Fruit fly (Drosophila melanogaster) whole organism, embryonic: ENCODE measurements around the gene CG34301.
A peak's percentile ranks its signal among the peaks of the same experiment; 100 is the strongest.

Source experiments
- C15 ChIP-seq: fragments of 200-800 bp; sonication (Bioruptor generic); IDR thresholded peaks from 3 replicates; pipeline ENCODE4 v1.3.6; 2022; ENCODE audit warnings: missing biosample characterization, missing genetic modification characterization
- CG10431 ChIP-seq: fragments of 200-800 bp; sonication (Bioruptor generic); optimal IDR thresholded peaks from 3 replicates; lab custom pipeline; 2018; ENCODE audit warnings: missing biosample characterization, mild to moderate bottlenecking, missing genetic modification characterization
- CG10543 ChIP-seq: fragments of 200-800 bp; sonication (Bioruptor generic); optimal IDR thresholded peaks from 3 replicates; lab custom pipeline; 2017; ENCODE audit warnings: missing biosample characterization, mild to moderate bottlenecking, missing genetic modification characterization, moderate library complexity
- CG11247 ChIP-seq: fragments of 200-800 bp; sonication (Bioruptor generic); IDR thresholded peaks from 2 replicates; pipeline ENCODE4 v1.3.6; 2022; ENCODE audit warnings: missing biosample characterization, missing genetic modification characterization
- CG11398 ChIP-seq: fragments of 200-800 bp; sonication (Bioruptor generic); optimal IDR thresholded peaks from 2 replicates; lab custom pipeline; 2016; ENCODE audit warnings: missing biosample characterization, missing genetic modification characterization
- CG11696 ChIP-seq: fragments of 200-800 bp; sonication (Bioruptor generic); IDR thresholded peaks from 2 replicates; pipeline ENCODE4 v1.3.6; 2022; ENCODE audit warnings: missing biosample characterization, missing genetic modification characterization
- CG15269 ChIP-seq: fragments of 200-800 bp; sonication (Bioruptor generic); optimal IDR thresholded peaks from 2 replicates; lab custom pipeline; 2018; ENCODE audit warnings: missing biosample characterization, mild to moderate bottlenecking, missing genetic modification characterization, moderate library complexity
- CG15696 ChIP-seq: fragments of 200-800 bp; sonication (Bioruptor generic); optimal IDR thresholded peaks from 2 replicates; lab custom pipeline; 2019; ENCODE audit warnings: missing biosample characterization, mild to moderate bottlenecking, missing genetic modification characterization, moderate library complexity
- CG17186 ChIP-seq: fragments of 200-800 bp; sonication (Bioruptor generic); optimal IDR thresholded peaks from 3 replicates; lab custom pipeline; 2017; ENCODE audit warnings: missing biosample characterization, missing genetic modification reagents, missing genetic modification characterization
- CG17328 ChIP-seq: fragments of 200-800 bp; sonication (Bioruptor generic); IDR thresholded peaks from 2 replicates; pipeline ENCODE4 v1.3.6; 2022; ENCODE audit warnings: missing biosample characterization, missing genetic modification characterization
- CG2678 ChIP-seq: fragments of 200-800 bp; sonication (Bioruptor generic); optimal IDR thresholded peaks from 3 replicates; lab custom pipeline; 2019; ENCODE audit warnings: missing biosample characterization, mild to moderate bottlenecking, missing genetic modification characterization, moderate library complexity
- CG4404 ChIP-seq: fragments of 200-800 bp; sonication (Bioruptor generic); IDR thresholded peaks from 2 replicates; pipeline ENCODE4 v1.3.6; 2022; ENCODE audit warnings: missing biosample characterization, missing genetic modification characterization
- CG4424 ChIP-seq: fragments of 200-800 bp; sonication (Bioruptor generic); optimal IDR thresholded peaks from 3 replicates; lab custom pipeline; 2016; ENCODE audit warnings: missing biosample characterization, missing genetic modification characterization
- CG4854 ChIP-seq: fragments of 200-800 bp; sonication (Bioruptor generic); optimal IDR thresholded peaks from 2 replicates; lab custom pipeline; 2016; ENCODE audit warnings: missing biosample characterization, missing genetic modification characterization, inconsistent platforms
- CG8281 ChIP-seq: fragments of 200-800 bp; sonication (Bioruptor generic); optimal IDR thresholded peaks from 2 replicates; lab custom pipeline; 2018; ENCODE audit warnings: missing biosample characterization, mild to moderate bottlenecking, missing genetic modification characterization, moderate library complexity
- CoRest ChIP-seq: fragments of 200-800 bp; sonication (Bioruptor generic); optimal IDR thresholded peaks from 3 replicates; lab custom pipeline; 2018; ENCODE audit warnings: missing biosample characterization, mild to moderate bottlenecking, missing genetic modification characterization, moderate library complexity
- Dfd ChIP-seq, 2 experiments: fragments of >200 bp; optimal IDR thresholded peaks; 2 replicates each; lab custom pipeline; 2017; ENCODE audit warnings: missing biosample characterization in 2 of 2, missing genetic modification characterization in 2 of 2
- Dip3 ChIP-seq: fragments of 200-800 bp; sonication (Bioruptor generic); optimal IDR thresholded peaks from 3 replicates; lab custom pipeline; 2016; ENCODE audit warnings: missing biosample characterization, missing genetic modification characterization
- Doc2 ChIP-seq: fragments of 200-800 bp; sonication (Bioruptor generic); IDR thresholded peaks from 2 replicates; pipeline ENCODE4 v1.3.6; 2022; ENCODE audit warnings: missing biosample characterization, missing genetic modification characterization
- E2f2 ChIP-seq: fragments of 200-800 bp; sonication (Bioruptor generic); IDR thresholded peaks from 2 replicates; pipeline ENCODE4 v1.3.6; 2022; ENCODE audit warnings: missing biosample characterization, missing genetic modification characterization
- Gug ChIP-seq: fragments of 200-800 bp; sonication (Bioruptor generic); IDR thresholded peaks from 4 replicates; pipeline ENCODE4 v1.3.6; 2022; ENCODE audit warnings: missing biosample characterization, missing genetic modification characterization
- NC2α ChIP-seq: fragments of 200-800 bp; sonication (Bioruptor generic); optimal IDR thresholded peaks from 2 replicates; lab custom pipeline; 2016; ENCODE audit warnings: missing biosample characterization, missing genetic modification characterization
- Oli ChIP-seq: fragments of 200-800 bp; sonication (Bioruptor generic); optimal IDR thresholded peaks from 2 replicates; lab custom pipeline; 2018; ENCODE audit warnings: missing biosample characterization, mild to moderate bottlenecking, missing genetic modification characterization, moderate library complexity
- Rfx ChIP-seq: fragments of 200-800 bp; sonication (Bioruptor generic); IDR thresholded peaks from 2 replicates; pipeline ENCODE4 v1.3.6; 2022; ENCODE audit warnings: missing biosample characterization, missing genetic modification characterization
- Scr ChIP-seq: fragments of 200-800 bp; sonication (Bioruptor generic); IDR thresholded peaks from 2 replicates; pipeline ENCODE4 v1.3.6; 2022; ENCODE audit warnings: missing biosample characterization, missing genetic modification characterization; ENCODE audit not compliant: partially characterized antibody
- Sox102F ChIP-seq: fragments of 200-800 bp; sonication (Bioruptor generic); optimal IDR thresholded peaks from 2 replicates; lab custom pipeline; 2018; ENCODE audit warnings: missing biosample characterization, mild to moderate bottlenecking, missing genetic modification characterization, moderate library complexity
- Sry-δ ChIP-seq: fragments of 200-800 bp; sonication (Bioruptor generic); optimal IDR thresholded peaks from 2 replicates; lab custom pipeline; 2016; ENCODE audit warnings: missing biosample characterization, missing genetic modification characterization
- Trl ChIP-seq, 3 experiments: fragments of >200 bp in 2 of 3; fragments of 200-800 bp in 1 of 3; sonication (Bioruptor generic) in 1 of 3; optimal IDR thresholded peaks; 2 replicates in 1 of 3; 3 replicates in 2 of 3; lab custom pipeline; 2016 to 2017; ENCODE audit warnings: missing biosample characterization in 1 of 3, missing genetic modification characterization in 1 of 3
- Xrp1 ChIP-seq: fragments of 200-800 bp; sonication (Bioruptor generic); IDR thresholded peaks from 2 replicates; pipeline ENCODE4 v1.3.6; 2022; ENCODE audit warnings: missing biosample characterization, missing genetic modification characterization
- bcd ChIP-seq: fragments of 200-800 bp; sonication (Bioruptor generic); optimal IDR thresholded peaks from 2 replicates; lab custom pipeline; 2017; ENCODE audit warnings: missing biosample characterization, mild to moderate bottlenecking, missing genetic modification characterization
- bsh ChIP-seq, 2 experiments: fragments of 200-800 bp; sonication (Bioruptor generic); optimal IDR thresholded peaks; 2 replicates each; lab custom pipeline; 2017 to 2018; ENCODE audit warnings: mild to moderate bottlenecking in 2 of 2, missing biosample characterization in 2 of 2, missing genetic modification characterization in 2 of 2, moderate library complexity in 1 of 2
- cato ChIP-seq: fragments of 200-800 bp; sonication (Bioruptor generic); optimal IDR thresholded peaks from 2 replicates; lab custom pipeline; 2016; ENCODE audit warnings: missing biosample characterization, missing genetic modification characterization, borderline replicate concordance
- chn ChIP-seq: fragments of 200-800 bp; sonication (Bioruptor generic); optimal IDR thresholded peaks from 2 replicates; lab custom pipeline; 2016; ENCODE audit warnings: missing biosample characterization, missing genetic modification characterization
- dpn ChIP-seq, 2 experiments: fragments of 200-800 bp; sonication (Bioruptor generic); optimal IDR thresholded peaks; 3 replicates each; lab custom pipeline; 2016; ENCODE audit warnings: missing biosample characterization in 2 of 2, missing genetic modification characterization in 2 of 2
- eyg ChIP-seq: fragments of 200-800 bp; sonication (Bioruptor generic); optimal IDR thresholded peaks from 3 replicates; lab custom pipeline; 2016; ENCODE audit warnings: missing biosample characterization, missing genetic modification characterization
- grau ChIP-seq: fragments of 200-800 bp; optimal IDR thresholded peaks from 3 replicates; lab custom pipeline; 2019; ENCODE audit warnings: missing biosample characterization, mild to moderate bottlenecking, missing genetic modification characterization, moderate library complexity
- h ChIP-seq: fragments of >200 bp; optimal IDR thresholded peaks from 2 replicates; lab custom pipeline; 2017
- luna ChIP-seq: fragments of 200-800 bp; sonication (Bioruptor generic); optimal IDR thresholded peaks from 2 replicates; lab custom pipeline; 2016; ENCODE audit warnings: missing biosample characterization, missing genetic modification characterization
- pfk ChIP-seq: fragments of 200-800 bp; sonication (Bioruptor generic); optimal IDR thresholded peaks from 2 replicates; lab custom pipeline; 2018; ENCODE audit warnings: missing biosample characterization, mild to moderate bottlenecking, missing genetic modification characterization, moderate library complexity
- repo ChIP-seq: fragments of 200-800 bp; sonication (Bioruptor generic); optimal IDR thresholded peaks from 2 replicates; lab custom pipeline; 2016; ENCODE audit warnings: missing biosample characterization, missing genetic modification characterization
- row ChIP-seq: fragments of 200-800 bp; sonication (Bioruptor generic); IDR thresholded peaks from 3 replicates; pipeline ENCODE4 v1.3.6; 2022; ENCODE audit warnings: missing biosample characterization, missing genetic modification characterization
- sd ChIP-seq: fragments of 200-800 bp; sonication (Bioruptor generic); optimal IDR thresholded peaks from 3 replicates; lab custom pipeline; 2018; ENCODE audit warnings: missing biosample characterization, mild to moderate bottlenecking, missing genetic modification characterization, moderate library complexity
- sim ChIP-seq: fragments of 200-800 bp; sonication (Bioruptor generic); IDR thresholded peaks from 2 replicates; pipeline ENCODE4 v1.3.6; 2022; ENCODE audit warnings: missing biosample characterization, missing genetic modification characterization
- so ChIP-seq: fragments of 200-800 bp; sonication (Bioruptor generic); IDR thresholded peaks from 3 replicates; pipeline ENCODE4 v1.3.6; 2022; ENCODE audit warnings: missing biosample characterization, missing genetic modification characterization
- sug ChIP-seq: fragments of 200-800 bp; optimal IDR thresholded peaks from 2 replicates; lab custom pipeline; 2019; ENCODE audit warnings: missing biosample characterization, mild to moderate bottlenecking, missing genetic modification characterization, moderate library complexity
- tio ChIP-seq: fragments of 200-800 bp; sonication (Bioruptor generic); optimal IDR thresholded peaks from 2 replicates; lab custom pipeline; 2017; ENCODE audit warnings: missing biosample characterization, missing genetic modification characterization, inconsistent platforms
- tll ChIP-seq, 2 experiments: fragments of 200-800 bp in 1 of 2; fragments of >200 bp in 1 of 2; sonication (Bioruptor generic) in 1 of 2; optimal IDR thresholded peaks; 2 replicates each; lab custom pipeline; 2017 to 2019; ENCODE audit warnings: missing biosample characterization in 2 of 2, missing genetic modification characterization in 2 of 2, mild to moderate bottlenecking in 1 of 2, moderate library complexity in 1 of 2
- tna ChIP-seq: fragments of 200-800 bp; sonication (Bioruptor generic); IDR thresholded peaks from 2 replicates; pipeline ENCODE4 v1.3.6; 2022; ENCODE audit warnings: missing biosample characterization, missing genetic modification characterization; ENCODE audit not compliant: partially characterized antibody
- zen ChIP-seq: fragments of 200-800 bp; sonication (Bioruptor generic); optimal IDR thresholded peaks from 3 replicates; lab custom pipeline; 2018; ENCODE audit warnings: missing biosample characterization, mild to moderate bottlenecking, missing genetic modification characterization, moderate library complexity
- zfh2 ChIP-seq: fragments of 200-800 bp; sonication (Bioruptor generic); optimal IDR thresholded peaks from 2 replicates; lab custom pipeline; 2016; ENCODE audit warnings: missing biosample characterization, missing genetic modification characterization

CG34301 gene

DNA sequence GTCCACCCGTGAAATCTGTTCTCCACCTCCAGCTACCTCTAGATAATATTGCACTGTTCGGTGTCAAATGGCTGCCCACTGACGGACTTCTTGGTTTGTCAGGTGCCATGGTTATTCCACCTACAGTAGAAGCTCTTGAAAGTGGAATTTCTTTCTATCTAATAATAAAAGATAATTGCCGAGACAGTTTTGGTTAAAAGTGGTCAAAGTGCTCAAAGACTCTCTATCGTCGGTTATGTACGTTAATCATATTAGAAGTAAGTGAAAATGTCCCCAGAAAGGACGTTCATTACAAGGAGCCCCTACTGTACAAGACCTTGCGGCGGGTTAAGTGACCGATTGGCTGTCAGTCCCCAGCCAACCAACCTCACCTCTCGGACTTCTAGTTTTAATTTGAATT is 29.0 kb upstream of the CG34301 start (continued):
- TF ChIP-seq Dfd (GFP tag; optimal IDR thresholded peaks at IDR 0.05; lab: Kevin White, UChicago) (no peak), so (peak; percentile 42; the same call in 1 of the 3 replicates), Oli (tag; lab: Kevin White, UChicago) (peak; percentile 62), Sox102F (GFP tag; lab: Kevin White, UChicago) (peak; percentile 58), CG11398 (GFP tag; lab: Kevin White, UChicago) (no peak), CoRest (tag; lab: Kevin White, UChicago) (peak; percentile 52), Trl (optimal IDR thresholded peaks at IDR 0.05; lab: Kevin White, UChicago) (no peak), Trl (GFP tag; optimal IDR thresholded peaks at IDR 0.05; lab: Kevin White, UChicago) (no peak), luna (GFP tag; lab: Kevin White, UChicago) (no peak), cato (GFP tag; lab: Kevin White, UChicago) (no peak), zfh2 (no peak), pfk (GFP tag; lab: Kevin White, UChicago) (no peak), CG10543 (GFP tag; lab: Kevin White, UChicago) (peak; percentile 9), sd (tag; lab: Kevin White, UChicago) (peak; percentile 8), CG17328 (GFP tag; lab: Robert Waterston, UW) (0 out of 2 replicates have a peak, but pooled peaks have one; percentile 15), CG8281 (no peak), eyg (GFP tag; lab: Kevin White, UChicago) (no peak), CG11696 (no peak), sim (GFP tag; lab: Robert Waterston, UW) (no peak), h (lab: Kevin White, UChicago) (no peak), tio (GFP tag; lab: Kevin White, UChicago) (peak; percentile 26), CG11247 (GFP tag; lab: Robert Waterston, UW) (peak; percentile 41; the same call in 1 of the 2 replicates), tll (GFP tag; optimal IDR thresholded peaks at IDR 0.05; lab: Kevin White, UChicago) (no peak), dpn (GFP tag; optimal IDR thresholded peaks at IDR 0.05; lab: Kevin White, UChicago) (peak in 1 of 2 experiments; percentile 50), bsh (GFP tag; optimal IDR thresholded peaks at IDR 0.05; lab: Kevin White, UChicago) (peak in 1 of 2 experiments; percentile 57), chn (GFP tag; lab: Kevin White, UChicago) (no peak), Dip3 (GFP tag; lab: Kevin White, UChicago) (peak; percentile 53), CG10431 (GFP tag; lab: Kevin White, UChicago) (no peak), Rfx (GFP tag; lab: Robert Waterston, UW) (peak; percentile 62; the same call in 1 of the 2 replicates), sug (tag; lab: Kevin White, UChicago) (peak; percentile 50), C15 (GFP tag; lab: Robert Waterston, UW) (0 out of 3 replicates have a peak, but pooled peaks have one; percentile 55), tna (GFP tag; lab: Robert Waterston, UW) (no peak), Sry-δ (GFP tag; lab: Kevin White, UChicago) (no peak), CG4854 (peak; percentile 12), CG15269 (tag; lab: Kevin White, UChicago) (peak; percentile 73), Doc2 (GFP tag; lab: Robert Waterston, UW) (no peak), CG2678 (tag; lab: Kevin White, UChicago) (peak; percentile 57), E2f2 (GFP tag; lab: Robert Waterston, UW) (0 out of 2 replicates have a peak, but pooled peaks have one; percentile 31), Xrp1 (peak; percentile 44), CG4424 (GFP tag; lab: Kevin White, UChicago) (peak; percentile 39), row (GFP tag; lab: Robert Waterston, UW) (peak; percentile 85), grau (tag; lab: Kevin White, UChicago) (peak; percentile 91), CG4404 (GFP tag; lab: Robert Waterston, UW) (0 out of 2 replicates have a peak, but pooled peaks have one; percentile 15), CG15696 (tag; lab: Kevin White, UChicago) (no peak), Scr (GFP tag; lab: Robert Waterston, UW) (no peak), bcd (peak; percentile 10), CG17186 (no peak), Gug (GFP tag; lab: Robert Waterston, UW) (peak; percentile 28; the same call in 1 of the 4 replicates), zen (tag; lab: Kevin White, UChicago) (no peak), NC2α (GFP tag; lab: Kevin White, UChicago) (no peak), repo (no peak)
